Worm (Caenorhabditis elegans) whole organism, young adult: Measurements from ENCODE around the gene F42E8.1.

Experiments used
- C06A6.2 ChIP-seq: fragments of 200-800 bp; sonication (Bioruptor generic); conservative IDR thresholded peaks from 2 replicates; pipeline ENCODE4 v1.3.6; 2022; ENCODE audit warnings: missing genetic modification characterization, missing compliant biosample characterization
- F33H1.4 ChIP-seq: fragments of 200-800 bp; sonication (Bioruptor generic); IDR thresholded peaks from 2 replicates; pipeline ENCODE4 v1.3.6; 2022; ENCODE audit warnings: missing genetic modification reagents, missing genetic modification characterization, missing compliant biosample characterization
- ama-1 ChIP-seq, 3 experiments: fragments of 150-350 bp in 1 of 3; sonication (generic microtip) in 2 of 3; optimal IDR thresholded peaks; 2 replicates each; lab custom pipeline; 2014 to 2018; ENCODE audit warnings: missing biosample characterization in 2 of 3, missing genetic modification characterization in 2 of 3, missing genetic modification reagents in 2 of 3
- ceh-27 ChIP-seq: fragments of 200-800 bp; sonication (Bioruptor generic); optimal IDR thresholded peaks from 2 replicates; lab custom pipeline; 2018; ENCODE audit warnings: mild to moderate bottlenecking, missing genetic modification characterization, moderate library complexity, missing compliant biosample characterization
- chd-7 ChIP-seq: sonication (generic microtip); optimal IDR thresholded peaks from 2 replicates; lab custom pipeline; 2016; ENCODE audit warnings: mild to moderate bottlenecking, missing genetic modification characterization, moderate library complexity, missing compliant biosample characterization
- hlh-12 ChIP-seq: sonication (generic microtip); optimal IDR thresholded peaks from 2 replicates; lab custom pipeline; 2016; ENCODE audit warnings: missing genetic modification characterization, missing compliant biosample characterization
- lsy-27 ChIP-seq: sonication (generic microtip); optimal IDR thresholded peaks from 2 replicates; lab custom pipeline; 2017; ENCODE audit warnings: missing genetic modification characterization, mild to moderate bottlenecking, missing compliant biosample characterization, antibody characterized with exemption, missing genotype, borderline replicate concordance; ENCODE audit not compliant: insufficient read depth
- madf-10 ChIP-seq: sonication (generic microtip); optimal IDR thresholded peaks from 2 replicates; lab custom pipeline; 2016; ENCODE audit warnings: mild to moderate bottlenecking, missing genetic modification characterization, missing compliant biosample characterization
- mxl-1 ChIP-seq: sonication (generic microtip); optimal IDR thresholded peaks from 2 replicates; lab custom pipeline; 2016; ENCODE audit warnings: missing genetic modification characterization, missing compliant biosample characterization
- repo-1 ChIP-seq: sonication (generic microtip); optimal IDR thresholded peaks from 2 replicates; lab custom pipeline; 2017; ENCODE audit warnings: mild to moderate bottlenecking, missing genetic modification characterization, missing compliant biosample characterization
- snpc-4 ChIP-seq, 5 experiments: fragments of 150-350 bp in 1 of 5; sonication (generic microtip) in 4 of 5; optimal IDR thresholded peaks; 2 replicates each; lab custom pipeline; 2014 to 2018; ENCODE audit warnings: missing genetic modification characterization in 5 of 5, missing biosample characterization in 3 of 5, antibody characterized with exemption in 2 of 5, mild to moderate bottlenecking in 2 of 5, missing compliant biosample characterization in 2 of 5, missing genotype in 2 of 5, moderate library complexity in 2 of 5, missing genetic modification reagents in 1 of 5
- unc-130 ChIP-seq: sonication (generic microtip); optimal IDR thresholded peaks from 2 replicates; lab custom pipeline; 2016; ENCODE audit warnings: missing genetic modification reagents, missing genetic modification characterization, missing compliant biosample characterization
- ztf-25 ChIP-seq: fragments of 200-800 bp; sonication (Bioruptor generic); IDR thresholded peaks from 2 replicates; pipeline ENCODE4 v1.3.6; 2022; ENCODE audit warnings: missing genetic modification reagents, missing genetic modification characterization, missing compliant biosample characterization

DNA sequence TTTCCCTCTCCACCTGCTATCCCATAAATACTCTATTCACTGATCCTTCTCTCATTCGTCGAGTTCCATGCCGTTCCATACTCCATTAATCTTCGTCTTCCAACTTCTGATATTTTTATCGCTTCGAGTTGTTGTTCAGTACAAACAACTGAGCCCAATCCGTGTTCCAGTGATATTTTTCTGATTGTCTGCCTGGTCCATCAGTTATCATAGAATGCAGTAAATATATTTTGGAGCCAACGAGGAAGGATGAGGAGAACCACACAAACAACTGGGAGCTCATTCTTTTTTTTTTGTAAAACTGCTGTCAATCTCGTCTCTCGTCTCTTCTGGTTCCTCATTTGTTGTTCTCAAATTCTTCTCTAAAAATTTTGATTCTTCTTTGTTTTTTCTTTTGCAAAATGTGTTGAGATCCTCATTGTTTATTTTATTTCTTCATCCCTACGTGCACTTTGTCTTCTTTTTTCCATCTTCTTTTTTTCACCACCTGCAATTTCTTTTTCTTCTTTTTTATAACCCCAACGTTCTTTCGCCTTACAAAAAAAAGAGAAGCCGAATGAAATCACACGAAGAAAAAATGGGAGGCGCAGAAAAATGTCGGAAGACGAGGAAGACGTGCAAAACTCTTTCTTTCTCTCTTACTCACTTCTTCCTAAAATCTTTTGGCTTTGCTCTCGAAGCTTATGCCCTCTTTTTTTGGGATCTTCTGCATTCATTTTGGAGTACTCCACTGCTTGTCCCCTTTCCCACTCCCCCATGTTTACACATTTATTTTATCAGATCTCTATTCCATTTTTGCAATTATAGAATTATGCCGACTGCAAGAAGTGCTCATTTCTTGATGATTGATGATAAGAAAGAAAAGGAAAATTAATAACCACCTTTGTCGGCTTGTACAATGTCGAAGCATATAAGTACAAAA, 22.1 kb downstream of the F42E8.1 start:
- TF ChIP-seq ztf-25 (GFP tag; lab: Robert Waterston, UW) (no peak), snpc-4 (GFP tag; optimal IDR thresholded peaks at IDR 0.05; lab: Kevin White, UChicago) (no peak), snpc-4 (tag; optimal IDR thresholded peaks at IDR 0.05; lab: Kevin White, UChicago) (no peak), repo-1 (tag; lab: Kevin White, UChicago) (no peak), ama-1 (optimal IDR thresholded peaks at IDR 0.05; lab: Kevin White, UChicago) (peak; percentile 19), ama-1 (GFP tag; optimal IDR thresholded peaks at IDR 0.05; lab: Kevin White, UChicago) (no peak), chd-7 (tag; lab: Kevin White, UChicago) (no peak), unc-130 (GFP tag; lab: Kevin White, UChicago) (no peak), F33H1.4 (GFP tag; lab: Robert Waterston, UW) (no peak), ceh-27 (GFP tag; lab: Kevin White, UChicago) (no peak), mxl-1 (no peak), lsy-27 (no peak), madf-10 (tag; lab: Kevin White, UChicago) (no peak), C06A6.2 (GFP tag; lab: Robert Waterston, UW) (0 out of 2 replicates have a peak, but pooled peaks have one; percentile 18), hlh-12 (tag; lab: Kevin White, UChicago) (no peak)
